Fruit fly (Drosophila melanogaster): ENCODE results near the gene CG31189.

CG31189 gene

dm6 chr3R:21017464-21018080 lies 28.1 kb downstream of the CG31189 start, which contains the start of gene Rlip:
Rlip (plus strand) TSS chr3R:21017684.
- no peak for TF ChIP-seq Sin3A (optimal IDR thresholded peaks at IDR 0.05)
- TF ChIP-seq ttk (optimal IDR thresholded peaks at IDR 0.05), result no peak
- no peak for TF ChIP-seq psq (optimal IDR thresholded peaks at IDR 0.05)
- no peak for TF ChIP-seq insv (optimal IDR thresholded peaks at IDR 0.05)
- no peak for TF ChIP-seq Myc (optimal IDR thresholded peaks at IDR 0.05)
- TF ChIP-seq h (optimal IDR thresholded peaks at IDR 0.05), result no peak

dm6 chr3R:21015636-21016035 lies 30.0 kb downstream of the CG31189 start, which contains the start of gene CG5697:
CG5697 (plus strand) TSS chr3R:21015949.
- TF ChIP-seq psq (optimal IDR thresholded peaks at IDR 0.05) (no peak), h (optimal IDR thresholded peaks at IDR 0.05) (no peak), Myc (optimal IDR thresholded peaks at IDR 0.05) (no peak), insv (optimal IDR thresholded peaks at IDR 0.05) (no peak), ttk (optimal IDR thresholded peaks at IDR 0.05) (no peak), Sin3A (optimal IDR thresholded peaks at IDR 0.05) (no peak)

dm6 chr3R:21013780-21014179 lies 31.9 kb downstream of the CG31189 start:
- no peak for TF ChIP-seq Sin3A (optimal IDR thresholded peaks at IDR 0.05)
- no peak for TF ChIP-seq insv (optimal IDR thresholded peaks at IDR 0.05)
- no peak for TF ChIP-seq h (optimal IDR thresholded peaks at IDR 0.05)
- TF ChIP-seq psq (optimal IDR thresholded peaks at IDR 0.05), result no peak
- no peak for TF ChIP-seq ttk (optimal IDR thresholded peaks at IDR 0.05)

- TF ChIP-seq insv (optimal IDR thresholded peaks at IDR 0.05) (no peak), ttk (optimal IDR thresholded peaks at IDR 0.05) (no peak), psq (optimal IDR thresholded peaks at IDR 0.05) (no peak), Sin3A (optimal IDR thresholded peaks at IDR 0.05) (no peak), Myc (optimal IDR thresholded peaks at IDR 0.05) (no peak), h (optimal IDR thresholded peaks at IDR 0.05) (no peak)
These were observed 38.7 kb downstream of the CG31189 start, which contains the start of gene Alp5 for dm6 chr3R:21006967-21007366. Alp5 (minus strand) TSS chr3R:21006990.

dm6 chr3R:21001123-21001522 lies 44.5 kb downstream of the CG31189 start:
- TF ChIP-seq ttk (optimal IDR thresholded peaks at IDR 0.05), result no peak
- TF ChIP-seq insv (optimal IDR thresholded peaks at IDR 0.05), result no peak
- no peak for TF ChIP-seq h (optimal IDR thresholded peaks at IDR 0.05)
- TF ChIP-seq psq (optimal IDR thresholded peaks at IDR 0.05), result no peak
- TF ChIP-seq Sin3A (optimal IDR thresholded peaks at IDR 0.05), result no peak
- no peak for TF ChIP-seq Myc (optimal IDR thresholded peaks at IDR 0.05)

- TF ChIP-seq Myc (optimal IDR thresholded peaks at IDR 0.05) (no peak), h (optimal IDR thresholded peaks at IDR 0.05) (no peak), psq (optimal IDR thresholded peaks at IDR 0.05) (no peak), ttk (optimal IDR thresholded peaks at IDR 0.05) (no peak), insv (optimal IDR thresholded peaks at IDR 0.05) (no peak), Sin3A (optimal IDR thresholded peaks at IDR 0.05) (no peak)
These were observed 47.3 kb downstream of the CG31189 start for dm6 chr3R:20998319-20998718.
